Worm (Caenorhabditis elegans) whole organism, L1 larva: Measurements from ENCODE around the gene kqt-1.

Source experiments
- C04F5.9 ChIP-seq: sonication (generic microtip); optimal IDR thresholded peaks from 2 replicates; lab custom pipeline; 2016; ENCODE audit warnings: missing genetic modification characterization, missing compliant biosample characterization
- F16B12.6 ChIP-seq: fragments of 150-350 bp; optimal IDR thresholded peaks from 2 replicates; lab custom pipeline; 2014; ENCODE audit warnings: missing biosample characterization, missing genetic modification characterization
- aly-2 ChIP-seq: fragments of 150-350 bp; optimal IDR thresholded peaks from 2 replicates; lab custom pipeline; 2014; ENCODE audit warnings: missing biosample characterization, missing genetic modification characterization
- ama-1 ChIP-seq: fragments of 150-350 bp; optimal IDR thresholded peaks from 2 replicates; lab custom pipeline; 2014
- blmp-1 ChIP-seq: fragments of 150-350 bp; optimal IDR thresholded peaks from 2 replicates; lab custom pipeline; 2014; ENCODE audit warnings: missing biosample characterization, missing genetic modification characterization
- ceh-82 ChIP-seq, 3 experiments: fragments of 150-350 bp in 1 of 3; sonication (generic microtip) in 2 of 3; optimal IDR thresholded peaks; 2 replicates each; lab custom pipeline; 2014 to 2017; ENCODE audit warnings: missing biosample characterization in 3 of 3, missing genetic modification characterization in 3 of 3
- ceh-88 ChIP-seq: fragments of 200-800 bp; sonication (Bioruptor generic); IDR thresholded peaks from 2 replicates; pipeline ENCODE4 v1.3.6; 2022; ENCODE audit warnings: missing genetic modification characterization, missing compliant biosample characterization
- dpl-1 ChIP-seq, 3 experiments: fragments of 150-350 bp in 2 of 3; sonication (generic microtip) in 1 of 3; optimal IDR thresholded peaks; 2 replicates each; lab custom pipeline; 2014 to 2017; ENCODE audit warnings: missing biosample characterization in 3 of 3, missing genetic modification characterization in 3 of 3, missing genetic modification reagents in 3 of 3
- efl-1 ChIP-seq, 4 experiments: fragments of 150-350 bp; optimal IDR thresholded peaks in 3 of 4; peaks in 1 of 4; 1 replicate in 1 of 4; 2 replicates in 3 of 4; lab custom pipeline; 2014; ENCODE audit warnings: missing biosample characterization in 2 of 4, missing genetic modification characterization in 2 of 4, missing genetic modification reagents in 2 of 4
- egl-13 ChIP-seq: sonication (generic microtip); optimal IDR thresholded peaks from 2 replicates; lab custom pipeline; 2016; ENCODE audit warnings: missing genotype, missing genetic modification reagents, missing genetic modification characterization, missing compliant biosample characterization
- egl-27 ChIP-seq, 2 experiments: fragments of 150-350 bp in 1 of 2; sonication (generic microtip); optimal IDR thresholded peaks; 3 replicates each; lab custom pipeline; 2017 to 2018; ENCODE audit warnings: missing biosample characterization in 2 of 2, missing genetic modification characterization in 2 of 2, missing genetic modification reagents in 2 of 2
- elt-2 ChIP-seq: sonication (generic microtip); optimal IDR thresholded peaks from 2 replicates; lab custom pipeline; 2016; ENCODE audit warnings: missing genetic modification characterization, mild to moderate bottlenecking, inconsistent platforms, missing compliant biosample characterization, missing genetic modification reagents
- elt-3 ChIP-seq, 6 experiments: fragments of 150-350 bp in 1 of 6; sonication (generic microtip); optimal IDR thresholded peaks; 2 replicates each; lab custom pipeline; 2017 to 2018; ENCODE audit warnings: missing biosample characterization in 6 of 6, missing genetic modification characterization in 6 of 6, inconsistent platforms in 1 of 6
- fkh-10 ChIP-seq: sonication (generic microtip); optimal IDR thresholded peaks from 2 replicates; lab custom pipeline; 2017; ENCODE audit warnings: missing biosample characterization, missing genetic modification reagents, missing genetic modification characterization
- fkh-8 ChIP-seq: sonication (generic microtip); optimal IDR thresholded peaks from 2 replicates; lab custom pipeline; 2016; ENCODE audit warnings: mild to moderate bottlenecking, missing genetic modification characterization, missing compliant biosample characterization
- fos-1 ChIP-seq: fragments of 150-350 bp; optimal IDR thresholded peaks from 2 replicates; lab custom pipeline; 2014; ENCODE audit warnings: missing biosample characterization, missing genetic modification characterization
- grh-1 ChIP-seq: fragments of 200-800 bp; sonication (Bioruptor generic); IDR thresholded peaks from 2 replicates; pipeline ENCODE4 v1.3.6; 2022; ENCODE audit warnings: missing genetic modification reagents, missing genetic modification characterization, missing compliant biosample characterization
- hlh-4 ChIP-seq: sonication (generic microtip); optimal IDR thresholded peaks from 2 replicates; lab custom pipeline; 2016; ENCODE audit warnings: mild to moderate bottlenecking, missing genetic modification characterization, missing compliant biosample characterization
- hpl-2 ChIP-seq: fragments of 150-350 bp; optimal IDR thresholded peaks from 2 replicates; lab custom pipeline; 2014; ENCODE audit warnings: missing biosample characterization, missing genetic modification reagents, missing genetic modification characterization
- isw-1 ChIP-seq: fragments of 200-800 bp; sonication (Bioruptor generic); IDR thresholded peaks from 2 replicates; pipeline ENCODE4 v1.3.6; 2022; ENCODE audit warnings: missing genetic modification characterization, missing compliant biosample characterization
- lin-13 ChIP-seq: fragments of 150-350 bp; optimal IDR thresholded peaks from 2 replicates; lab custom pipeline; 2014; ENCODE audit warnings: missing biosample characterization, missing genetic modification reagents, missing genetic modification characterization
- lin-14 ChIP-seq: fragments of 200-800 bp; sonication (Bioruptor generic); optimal IDR thresholded peaks from 2 replicates; lab custom pipeline; 2018; ENCODE audit warnings: mild to moderate bottlenecking, missing genetic modification characterization, moderate library complexity, missing compliant biosample characterization
- lin-35 ChIP-seq, 2 experiments: fragments of 150-350 bp; optimal IDR thresholded peaks; 2 replicates each; lab custom pipeline; 2014; ENCODE audit warnings: missing biosample characterization in 2 of 2, missing genetic modification characterization in 2 of 2, missing genetic modification reagents in 2 of 2
- lsy-2 ChIP-seq, 2 experiments: fragments of 150-350 bp; optimal IDR thresholded peaks; 2 replicates each; lab custom pipeline; 2014; ENCODE audit warnings: missing biosample characterization in 2 of 2, missing genetic modification characterization in 2 of 2
- mef-2 ChIP-seq: fragments of 150-350 bp; optimal IDR thresholded peaks from 2 replicates; lab custom pipeline; 2014; ENCODE audit warnings: missing biosample characterization, missing genetic modification characterization
- mep-1 ChIP-seq: fragments of 150-350 bp; optimal IDR thresholded peaks from 2 replicates; lab custom pipeline; 2014; ENCODE audit warnings: missing biosample characterization, missing genetic modification characterization
- nhr-20 ChIP-seq: sonication (generic microtip); optimal IDR thresholded peaks from 2 replicates; lab custom pipeline; 2016; ENCODE audit warnings: mild to moderate bottlenecking, missing genetic modification characterization, missing compliant biosample characterization
- nhr-84 ChIP-seq: sonication (generic microtip); optimal IDR thresholded peaks from 2 replicates; lab custom pipeline; 2017; ENCODE audit warnings: missing biosample characterization, missing genetic modification characterization
- nhr-85 ChIP-seq: sonication (generic microtip); peaks from one replicate; lab custom pipeline; 2016; ENCODE audit warnings: missing genetic modification characterization, inconsistent platforms, missing compliant biosample characterization
- nhr-90 ChIP-seq: sonication (generic microtip); optimal IDR thresholded peaks from 2 replicates; lab custom pipeline; 2016; ENCODE audit warnings: mild to moderate bottlenecking, missing genetic modification characterization, missing compliant biosample characterization; ENCODE audit not compliant: poor library complexity
- pax-3 ChIP-seq: fragments of 200-800 bp; sonication (Bioruptor generic); optimal IDR thresholded peaks from 2 replicates; lab custom pipeline; 2018; ENCODE audit warnings: mild to moderate bottlenecking, missing genetic modification characterization, moderate library complexity, missing compliant biosample characterization
- snpc-4 ChIP-seq: fragments of 150-350 bp; optimal IDR thresholded peaks from 2 replicates; lab custom pipeline; 2014; ENCODE audit warnings: missing biosample characterization, missing genetic modification characterization
- snu-23 ChIP-seq: sonication (generic microtip); optimal IDR thresholded peaks from 2 replicates; lab custom pipeline; 2016; ENCODE audit warnings: missing genetic modification characterization, missing compliant biosample characterization
- sox-4 ChIP-seq: sonication (generic microtip); optimal IDR thresholded peaks from 2 replicates; lab custom pipeline; 2016; ENCODE audit warnings: missing genetic modification characterization, missing compliant biosample characterization
- sptf-1 ChIP-seq: fragments of 150-350 bp; optimal IDR thresholded peaks from 2 replicates; lab custom pipeline; 2014; ENCODE audit warnings: missing biosample characterization, missing genetic modification characterization
- unc-30 ChIP-seq: sonication (generic microtip); optimal IDR thresholded peaks from 2 replicates; lab custom pipeline; 2017; ENCODE audit warnings: missing biosample characterization, missing genetic modification characterization
- unc-86 ChIP-seq: sonication (generic microtip); optimal IDR thresholded peaks from 2 replicates; lab custom pipeline; 2016; ENCODE audit warnings: missing genetic modification characterization, missing compliant biosample characterization
- ztf-11 ChIP-seq, 2 experiments: sonication (generic microtip); optimal IDR thresholded peaks; 2 replicates each; lab custom pipeline; 2016 to 2017; ENCODE audit warnings: missing genetic modification characterization in 2 of 2, missing biosample characterization in 1 of 2, missing compliant biosample characterization in 1 of 2

kqt-1 gene

ce11 chrX:6646387-6647061, 27.7 kb downstream of the kqt-1 start (continued):
- TF ChIP-seq efl-1 (optimal IDR thresholded peaks at IDR 0.05; lab: Kevin White, UChicago) (no peak), efl-1 (GFP tag; optimal IDR thresholded peaks at IDR 0.05 in 1 of 2; lab: Kevin White, UChicago) (peak in 1 of 2 experiments; percentile 41), egl-27 (tag; optimal IDR thresholded peaks at IDR 0.05; lab: Kevin White, UChicago) (no peak), ztf-11 (tag; optimal IDR thresholded peaks at IDR 0.05; lab: Kevin White, UChicago) (no peak), mep-1 (tag; lab: Kevin White, UChicago) (peak; percentile 5)

ce11 chrX:6649573-6649972, 30.8 kb downstream of the kqt-1 start:
- peak; percentile 15 for TF ChIP-seq lin-14 (GFP tag; lab: Kevin White, UChicago)
- no peak for TF ChIP-seq efl-1 (optimal IDR thresholded peaks at IDR 0.05; lab: Kevin White, UChicago)
- peak in 1 of 2 experiments; percentile 79 for TF ChIP-seq efl-1 (GFP tag; optimal IDR thresholded peaks at IDR 0.05 in 1 of 2; lab: Kevin White, UChicago)
- TF ChIP-seq blmp-1 (tag; lab: Kevin White, UChicago), result peak; percentile 49
- no peak for TF ChIP-seq unc-86 (tag; lab: Kevin White, UChicago)
- TF ChIP-seq nhr-90, result peak; percentile 0
- TF ChIP-seq elt-3 (tag; optimal IDR thresholded peaks at IDR 0.05; lab: Kevin White, UChicago), result peak in 1 of 6 experiments; percentile 31
- TF ChIP-seq lin-13 (GFP tag; lab: Kevin White, UChicago), result no peak

ce11 chrX:6653173-6653572, 34.4 kb downstream of the kqt-1 start:
- TF ChIP-seq nhr-20 (peak; percentile 39), ceh-82 (tag; optimal IDR thresholded peaks at IDR 0.05; lab: Kevin White, UChicago) (peak in 1 of 3 experiments; percentile 25), blmp-1 (tag; lab: Kevin White, UChicago) (peak; percentile 48), elt-3 (tag; optimal IDR thresholded peaks at IDR 0.05; lab: Kevin White, UChicago) (no peak), lin-14 (GFP tag; lab: Kevin White, UChicago) (peak; percentile 49), efl-1 (optimal IDR thresholded peaks at IDR 0.05; lab: Kevin White, UChicago) (no peak), efl-1 (GFP tag; optimal IDR thresholded peaks at IDR 0.05 in 1 of 2; lab: Kevin White, UChicago) (peak in 1 of 2 experiments; percentile 35), lsy-2 (tag; optimal IDR thresholded peaks at IDR 0.05; lab: Kevin White, UChicago) (peak in 1 of 2 experiments; percentile 2), fkh-10 (GFP tag; lab: Kevin White, UChicago) (no peak), elt-2 (tag; lab: Kevin White, UChicago) (peak; percentile 23), snu-23 (peak; percentile 13), snpc-4 (tag; lab: Kevin White, UChicago) (no peak), aly-2 (no peak), lin-35 (GFP tag; optimal IDR thresholded peaks at IDR 0.05; lab: Kevin White, UChicago) (peak in 1 of 2 experiments; percentile 44), nhr-85 (tag; lab: Kevin White, UChicago) (peak; percentile 37), mep-1 (tag; lab: Kevin White, UChicago) (peak; percentile 19), sox-4 (tag; lab: Kevin White, UChicago) (no peak)
- TF ChIP-seq, all 84 proteins: peak for 11

DNA sequence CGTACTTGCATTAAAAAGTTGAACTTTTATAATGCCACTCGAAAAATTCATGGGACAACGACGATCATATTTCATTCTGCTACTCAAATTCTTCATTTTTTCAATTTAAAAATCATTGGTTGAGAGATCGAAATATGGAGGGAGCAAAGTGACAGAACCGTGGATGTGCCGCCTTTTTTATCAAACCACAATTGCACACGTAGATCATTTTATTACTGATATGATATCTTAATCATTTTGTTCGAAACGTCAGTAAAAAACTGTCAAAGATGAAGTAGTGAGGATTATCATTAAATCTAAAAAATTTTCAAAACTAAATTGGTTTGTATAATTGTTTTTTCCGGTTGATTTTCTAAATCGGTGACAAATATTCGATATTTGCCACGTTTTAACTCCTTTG, 35.3 kb downstream of the kqt-1 start:
- peak; percentile 40 for TF ChIP-seq elt-2 (tag; lab: Kevin White, UChicago)
- TF ChIP-seq nhr-84 (tag; lab: Kevin White, UChicago), result no peak

- TF ChIP-seq hlh-4 (tag; lab: Kevin White, UChicago) (no peak), elt-2 (tag; lab: Kevin White, UChicago) (peak; percentile 23), ama-1 (lab: Kevin White, UChicago) (no peak), nhr-85 (tag; lab: Kevin White, UChicago) (no peak), dpl-1 (GFP tag; optimal IDR thresholded peaks at IDR 0.05; lab: Kevin White, UChicago) (no peak), egl-27 (tag; optimal IDR thresholded peaks at IDR 0.05; lab: Kevin White, UChicago) (no peak), mep-1 (tag; lab: Kevin White, UChicago) (no peak), hpl-2 (no peak), sptf-1 (tag; lab: Kevin White, UChicago) (no peak), elt-3 (tag; optimal IDR thresholded peaks at IDR 0.05; lab: Kevin White, UChicago) (peak in 1 of 6 experiments; percentile 4), nhr-84 (tag; lab: Kevin White, UChicago) (no peak), fkh-8 (tag; lab: Kevin White, UChicago) (no peak), nhr-90 (no peak), ceh-88 (GFP tag; lab: Robert Waterston, UW) (no peak), F16B12.6 (tag; lab: Kevin White, UChicago) (no peak), efl-1 (optimal IDR thresholded peaks at IDR 0.05; lab: Kevin White, UChicago) (no peak), efl-1 (GFP tag; optimal IDR thresholded peaks at IDR 0.05 in 1 of 2; lab: Kevin White, UChicago) (no peak), lsy-2 (tag; optimal IDR thresholded peaks at IDR 0.05; lab: Kevin White, UChicago) (no peak), fos-1 (tag; lab: Kevin White, UChicago) (no peak), unc-30 (tag; lab: Kevin White, UChicago) (no peak), C04F5.9 (tag; lab: Kevin White, UChicago) (no peak), lin-14 (GFP tag; lab: Kevin White, UChicago) (no peak), sox-4 (tag; lab: Kevin White, UChicago) (no peak), mef-2 (tag; lab: Kevin White, UChicago) (no peak), grh-1 (GFP tag; lab: Robert Waterston, UW) (no peak), blmp-1 (tag; lab: Kevin White, UChicago) (peak; percentile 1), isw-1 (GFP tag; lab: Robert Waterston, UW) (no peak), pax-3 (tag; lab: Kevin White, UChicago) (no peak), unc-86 (tag; lab: Kevin White, UChicago) (no peak), nhr-20 (peak; percentile 12), egl-13 (tag; lab: Kevin White, UChicago) (no peak)
Observed at ce11 chrX:6655163-6655562, 36.4 kb downstream of the kqt-1 start, which contains the start of gene nhr-173. TSS of gene nhr-173 (plus strand) at chrX:6655528.
